Worm (Caenorhabditis elegans) whole organism, mixed stage, embryonic: Measurements from ENCODE around the gene fbxb-65.

ENCODE experiments used
- elt-1 ChIP-seq: sonication (generic microtip); optimal IDR thresholded peaks from 2 replicates; lab custom pipeline; 2017; ENCODE audit warnings: missing genetic modification characterization, mild to moderate bottlenecking, missing compliant biosample characterization, antibody characterized with exemption, moderate library complexity, borderline replicate concordance; ENCODE audit not compliant: insufficient read depth
- lsy-2 ChIP-seq: fragments of 150-350 bp; optimal IDR thresholded peaks from 2 replicates; lab custom pipeline; 2014; ENCODE audit warnings: missing biosample characterization, missing genetic modification characterization
- snpc-4 ChIP-seq: fragments of 150-350 bp; optimal IDR thresholded peaks from 2 replicates; lab custom pipeline; 2014; ENCODE audit warnings: missing biosample characterization, missing genetic modification characterization

ce11 chrV:19297510-19297909, 31.9 kb upstream of the fbxb-65 start, which contains the start of gene fbxb-60:
- TF ChIP-seq snpc-4 (tag; lab: Kevin White, UChicago): no peak
- no peak for TF ChIP-seq lsy-2 (tag; lab: Kevin White, UChicago)
- TF ChIP-seq elt-1 (tag; lab: Kevin White, UChicago): no peak
